Worm (Caenorhabditis elegans) whole organism, L4 larva: ENCODE results near the gene Y51H4A.937.

Source experiments
- F10B5.3 ChIP-seq: sonication (generic microtip); optimal IDR thresholded peaks from 2 replicates; lab custom pipeline; 2016; ENCODE audit warnings: mild to moderate bottlenecking, missing genetic modification characterization, missing compliant biosample characterization
- F26F4.8 ChIP-seq: fragments of 200-800 bp; sonication (Bioruptor generic); conservative IDR thresholded peaks from 2 replicates; pipeline ENCODE4 v1.3.6; 2022; ENCODE audit warnings: missing genetic modification characterization, missing compliant biosample characterization
- F37D6.2 ChIP-seq: sonication (generic microtip); optimal IDR thresholded peaks from 2 replicates; lab custom pipeline; 2016; ENCODE audit warnings: mild to moderate bottlenecking, missing genetic modification characterization, missing compliant biosample characterization
- F44E2.7 ChIP-seq: fragments of 200-800 bp; sonication (Bioruptor generic); IDR thresholded peaks from 2 replicates; pipeline ENCODE4 v2.1.2; 2022; ENCODE audit warnings: missing genetic modification characterization, missing compliant biosample characterization
- Y105C5A.15 ChIP-seq: fragments of 200-800 bp; sonication (Bioruptor generic); IDR thresholded peaks from 2 replicates; pipeline ENCODE4 v1.3.6; 2022; ENCODE audit warnings: missing genetic modification characterization, missing compliant biosample characterization
- Y48G9A.11 ChIP-seq: fragments of 200-800 bp; sonication (Bioruptor generic); IDR thresholded peaks from 2 replicates; pipeline ENCODE4 v1.3.6; 2022; ENCODE audit warnings: missing genetic modification reagents, missing genetic modification characterization, missing compliant biosample characterization
- Y5F2A.4 ChIP-seq: fragments of 200-800 bp; sonication (Bioruptor generic); optimal IDR thresholded peaks from 2 replicates; lab custom pipeline; 2018; ENCODE audit warnings: mild to moderate bottlenecking, missing genetic modification characterization, missing compliant biosample characterization
- ZK337.2 ChIP-seq: fragments of 200-800 bp; sonication (Bioruptor generic); IDR thresholded peaks from 2 replicates; pipeline ENCODE4 v1.3.6; 2022; ENCODE audit warnings: missing genetic modification reagents, missing genetic modification characterization, missing compliant biosample characterization
- aha-1 ChIP-seq: fragments of 150-350 bp; peaks from one replicate; lab custom pipeline; 2014; ENCODE audit warnings: missing biosample characterization, missing genetic modification characterization
- aly-2 ChIP-seq: sonication (generic microtip); optimal IDR thresholded peaks from 2 replicates; lab custom pipeline; 2018; ENCODE audit warnings: missing biosample characterization, missing genetic modification characterization
- arid-1 ChIP-seq: fragments of 200-800 bp; sonication (Bioruptor generic); conservative IDR thresholded peaks from 2 replicates; pipeline ENCODE4 v1.3.6; 2022; ENCODE audit warnings: missing genetic modification reagents, missing genetic modification characterization, missing compliant biosample characterization
- attf-4 ChIP-seq: sonication (generic microtip); optimal IDR thresholded peaks from 3 replicates; lab custom pipeline; 2017; ENCODE audit warnings: missing biosample characterization, missing genetic modification characterization
- ceh-44 ChIP-seq: fragments of 200-800 bp; sonication (Bioruptor generic); IDR thresholded peaks from 2 replicates; pipeline ENCODE4 v1.3.6; 2022; ENCODE audit warnings: missing genetic modification reagents, missing genetic modification characterization, missing compliant biosample characterization
- ceh-62 ChIP-seq: sonication (generic microtip); optimal IDR thresholded peaks from 2 replicates; lab custom pipeline; 2017; ENCODE audit warnings: missing biosample characterization, missing genetic modification characterization
- ctbp-1 ChIP-seq: fragments of 200-800 bp; sonication (Bioruptor generic); IDR thresholded peaks from 2 replicates; pipeline ENCODE4 v1.3.6; 2022; ENCODE audit warnings: missing genetic modification reagents, missing genetic modification characterization, missing compliant biosample characterization
- daf-16 ChIP-seq, 3 experiments: sonication (generic microtip); optimal IDR thresholded peaks; 2 replicates each; lab custom pipeline; 2016 to 2017; ENCODE audit warnings: missing genetic modification characterization in 3 of 3, missing genetic modification reagents in 3 of 3, mild to moderate bottlenecking in 2 of 3, missing compliant biosample characterization in 2 of 3, missing biosample characterization in 1 of 3, moderate library complexity in 1 of 3
- daf-8 ChIP-seq: fragments of 200-800 bp; sonication (Bioruptor generic); IDR thresholded peaks from 2 replicates; pipeline ENCODE4 v1.3.6; 2022; ENCODE audit warnings: missing genetic modification characterization, missing compliant biosample characterization
- dmd-6 ChIP-seq: fragments of 200-800 bp; sonication (Bioruptor generic); IDR thresholded peaks from 2 replicates; pipeline ENCODE4 v1.3.6; 2022; ENCODE audit warnings: missing genetic modification reagents, missing genetic modification characterization, missing compliant biosample characterization
- dmd-9 ChIP-seq: fragments of 200-800 bp; sonication (Bioruptor generic); IDR thresholded peaks from 2 replicates; pipeline ENCODE4 v1.3.6; 2022; ENCODE audit warnings: missing genetic modification reagents, missing genetic modification characterization, missing compliant biosample characterization
- duxl-1 ChIP-seq: sonication (generic microtip); optimal IDR thresholded peaks from 2 replicates; lab custom pipeline; 2016; ENCODE audit warnings: mild to moderate bottlenecking, missing genetic modification characterization, moderate library complexity, missing compliant biosample characterization; ENCODE audit not compliant: poor library complexity
- egl-27 ChIP-seq: sonication (generic microtip); optimal IDR thresholded peaks from 3 replicates; lab custom pipeline; 2017; ENCODE audit warnings: missing biosample characterization, missing genetic modification reagents, missing genetic modification characterization
- fkh-10 ChIP-seq: fragments of 150-350 bp; optimal IDR thresholded peaks from 2 replicates; lab custom pipeline; 2014; ENCODE audit warnings: missing biosample characterization, missing genetic modification reagents, missing genetic modification characterization
- gei-8 ChIP-seq: fragments of 200-800 bp; sonication (Bioruptor generic); optimal IDR thresholded peaks from 2 replicates; lab custom pipeline; 2018; ENCODE audit warnings: mild to moderate bottlenecking, missing genetic modification characterization, missing compliant biosample characterization
- hlh-30 ChIP-seq: sonication (generic microtip); optimal IDR thresholded peaks from 2 replicates; lab custom pipeline; 2017; ENCODE audit warnings: antibody characterized with exemption, mild to moderate bottlenecking, missing genetic modification characterization, missing compliant biosample characterization; ENCODE audit not compliant: insufficient read depth
- lin-1 ChIP-seq: fragments of 200-800 bp; sonication (Bioruptor generic); IDR thresholded peaks from 2 replicates; pipeline ENCODE4 v1.3.6; 2022; ENCODE audit warnings: missing genetic modification reagents, missing genetic modification characterization, missing compliant biosample characterization
- lin-13 ChIP-seq: fragments of 150-350 bp; optimal IDR thresholded peaks from 2 replicates; lab custom pipeline; 2014; ENCODE audit warnings: missing biosample characterization, missing genetic modification reagents, missing genetic modification characterization
- lin-15B ChIP-seq: fragments of 150-350 bp; sonication (generic microtip); optimal IDR thresholded peaks from 3 replicates; lab custom pipeline; 2014; ENCODE audit warnings: missing biosample characterization, missing genetic modification characterization
- lin-38 ChIP-seq: fragments of 200-800 bp; sonication (Bioruptor generic); IDR thresholded peaks from 2 replicates; pipeline ENCODE4 v1.3.6; 2022; ENCODE audit warnings: missing genetic modification reagents, missing genetic modification characterization, missing compliant biosample characterization
- lin-39 ChIP-seq: fragments of 150-350 bp; optimal IDR thresholded peaks from 2 replicates; lab custom pipeline; 2014; ENCODE audit warnings: missing biosample characterization, missing genetic modification reagents, missing genetic modification characterization
- lsy-2 ChIP-seq, 2 experiments: fragments of 150-350 bp in 1 of 2; sonication (generic microtip) in 1 of 2; optimal IDR thresholded peaks; 2 replicates each; lab custom pipeline; 2014 to 2017; ENCODE audit warnings: missing biosample characterization in 2 of 2, missing genetic modification characterization in 2 of 2
- madf-5 ChIP-seq, 2 experiments: fragments of 200-800 bp; sonication (Bioruptor generic); IDR thresholded peaks; 2 replicates each; pipeline ENCODE4 v1.3.6; 2022; ENCODE audit warnings: missing compliant biosample characterization in 2 of 2, missing genetic modification characterization in 2 of 2
- nhr-102 ChIP-seq: sonication (generic microtip); optimal IDR thresholded peaks from 2 replicates; lab custom pipeline; 2016; ENCODE audit warnings: mild to moderate bottlenecking, missing genetic modification characterization, moderate library complexity, missing compliant biosample characterization
- nhr-237 ChIP-seq: sonication (generic microtip); optimal IDR thresholded peaks from 2 replicates; lab custom pipeline; 2017; ENCODE audit warnings: missing biosample characterization, missing genetic modification characterization
- nhr-41 ChIP-seq: fragments of 200-800 bp; sonication (Bioruptor generic); IDR thresholded peaks from 2 replicates; pipeline ENCODE4 v1.3.6; 2022; ENCODE audit warnings: missing genetic modification reagents, missing genetic modification characterization, missing compliant biosample characterization
- nhr-42 ChIP-seq: fragments of 200-800 bp; sonication (Bioruptor generic); IDR thresholded peaks from 2 replicates; pipeline ENCODE4 v1.3.6; 2022; ENCODE audit warnings: missing genetic modification characterization, missing compliant biosample characterization
- nhr-6 ChIP-seq: fragments of 150-350 bp; optimal IDR thresholded peaks from 2 replicates; lab custom pipeline; 2014; ENCODE audit warnings: missing biosample characterization, missing genetic modification characterization
- nhr-77 ChIP-seq: fragments of 150-350 bp; optimal IDR thresholded peaks from 2 replicates; lab custom pipeline; 2014; ENCODE audit warnings: missing biosample characterization, missing genetic modification characterization
- pha-4 ChIP-seq, 2 experiments: fragments of 150-350 bp in 1 of 2; fragments of 200-800 bp in 1 of 2; sonication (Bioruptor generic) in 1 of 2; IDR thresholded peaks in 1 of 2; optimal IDR thresholded peaks in 1 of 2; 2 replicates each; pipeline versions ENCODE4 v1.3.6 to Lab custom; 2014 to 2022; ENCODE audit warnings: missing genetic modification characterization in 2 of 2, missing genetic modification reagents in 2 of 2, missing biosample characterization in 1 of 2, missing compliant biosample characterization in 1 of 2
- php-3 ChIP-seq: fragments of 200-800 bp; sonication (Bioruptor generic); IDR thresholded peaks from 2 replicates; pipeline ENCODE4 v1.3.6; 2022; ENCODE audit warnings: missing genetic modification reagents, missing genetic modification characterization, missing compliant biosample characterization
- pqm-1 ChIP-seq: sonication (generic microtip); optimal IDR thresholded peaks from 2 replicates; lab custom pipeline; 2017; ENCODE audit warnings: missing biosample characterization, missing genetic modification characterization
- sdz-12 ChIP-seq: fragments of 200-800 bp; sonication (Bioruptor generic); optimal IDR thresholded peaks from 2 replicates; lab custom pipeline; 2018; ENCODE audit warnings: mild to moderate bottlenecking, missing genetic modification characterization, missing compliant biosample characterization
- set-16 ChIP-seq: fragments of 200-800 bp; sonication (Bioruptor generic); IDR thresholded peaks from 2 replicates; pipeline ENCODE4 v1.3.6; 2022; ENCODE audit warnings: missing genetic modification reagents, missing genetic modification characterization, missing compliant biosample characterization
- snpc-1.2 ChIP-seq: fragments of 200-800 bp; sonication (Bioruptor generic); IDR thresholded peaks from 2 replicates; pipeline ENCODE4 v1.3.6; 2022; ENCODE audit warnings: missing genetic modification reagents, missing genetic modification characterization, missing compliant biosample characterization
- snpc-4 ChIP-seq: fragments of 150-350 bp; optimal IDR thresholded peaks from 2 replicates; lab custom pipeline; 2014; ENCODE audit warnings: missing biosample characterization, missing genetic modification characterization
- spr-3 ChIP-seq: fragments of 200-800 bp; sonication (Bioruptor generic); optimal IDR thresholded peaks from 2 replicates; lab custom pipeline; 2018; ENCODE audit warnings: mild to moderate bottlenecking, missing genetic modification characterization, missing compliant biosample characterization
- tra-1 ChIP-seq: fragments of 200-800 bp; sonication (Bioruptor generic); IDR thresholded peaks from 2 replicates; pipeline ENCODE4 v1.3.6; 2022; ENCODE audit warnings: missing genetic modification reagents, missing genetic modification characterization, missing compliant biosample characterization
- unc-62 ChIP-seq, 3 experiments: fragments of 150-350 bp in 1 of 3; sonication (generic microtip); optimal IDR thresholded peaks in 2 of 3; peaks in 1 of 3; 1 replicate in 1 of 3; 2 replicates in 2 of 3; lab custom pipeline; 2014 to 2017; ENCODE audit warnings: missing biosample characterization in 3 of 3, missing genetic modification characterization in 3 of 3, missing genetic modification reagents in 3 of 3, missing genotype in 1 of 3
- zag-1 ChIP-seq: fragments of 150-350 bp; optimal IDR thresholded peaks from 2 replicates; lab custom pipeline; 2014; ENCODE audit warnings: missing biosample characterization, missing genetic modification characterization
- zfp-3 ChIP-seq: fragments of 200-800 bp; sonication (Bioruptor generic); conservative IDR thresholded peaks from 2 replicates; pipeline ENCODE4 v1.3.6; 2022; ENCODE audit warnings: missing genetic modification reagents, missing genetic modification characterization, missing compliant biosample characterization
- zip-11 ChIP-seq: fragments of 200-800 bp; sonication (Bioruptor generic); IDR thresholded peaks from 2 replicates; pipeline ENCODE4 v1.3.6; 2022; ENCODE audit warnings: missing genetic modification characterization, missing compliant biosample characterization
- zip-2 ChIP-seq: fragments of 150-350 bp; optimal IDR thresholded peaks from 2 replicates; lab custom pipeline; 2014; ENCODE audit warnings: missing biosample characterization, missing genetic modification characterization

Y51H4A.937 gene

DNA sequence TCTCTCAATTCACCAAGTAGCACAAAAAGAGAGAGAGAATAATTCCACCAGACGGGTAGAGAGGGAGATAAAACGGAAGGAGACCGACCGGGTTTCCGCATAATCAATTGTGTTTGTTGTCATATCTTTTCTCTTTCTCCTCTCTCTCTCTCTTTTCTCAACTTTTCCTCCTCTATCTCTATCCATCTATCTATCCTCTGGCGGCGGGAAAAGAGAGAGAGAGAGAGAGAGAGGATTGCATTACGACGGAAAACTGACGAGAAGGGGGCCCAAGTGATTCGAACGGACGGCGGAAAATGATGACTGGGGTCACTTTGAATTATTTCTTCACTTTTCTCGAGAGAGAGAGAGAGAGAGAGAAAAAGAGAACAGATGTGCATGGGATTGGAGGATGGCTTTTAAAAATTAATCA, 30.4 kb upstream of the Y51H4A.937 start (continued):
- TF ChIP-seq lin-15B (no peak), fkh-10 (GFP tag; lab: Kevin White, UChicago) (no peak), sdz-12 (no peak), lin-1 (no peak), ctbp-1 (GFP tag; lab: Robert Waterston, UW) (peak; percentile 56; the same call in 1 of the 2 replicates), pha-4 (GFP tag; IDR thresholded peaks at IDR 0.05; lab: Robert Waterston, UW) (no peak), pha-4 (tag; optimal IDR thresholded peaks at IDR 0.05; lab: Kevin White, UChicago) (no peak), dmd-9 (no peak), ceh-44 (GFP tag; lab: Robert Waterston, UW) (no peak), zfp-3 (GFP tag; lab: Robert Waterston, UW) (no peak), Y48G9A.11 (GFP tag; lab: Robert Waterston, UW) (no peak), php-3 (GFP tag; lab: Robert Waterston, UW) (no peak), snpc-1.2 (GFP tag; lab: Robert Waterston, UW) (no peak), dmd-6 (GFP tag; lab: Robert Waterston, UW) (no peak), duxl-1 (tag; lab: Kevin White, UChicago) (no peak), zip-2 (tag; lab: Kevin White, UChicago) (no peak), gei-8 (no peak), aly-2 (no peak), aha-1 (tag; lab: Kevin White, UChicago) (peak; percentile 98), daf-8 (GFP tag; lab: Robert Waterston, UW) (no peak), ZK337.2 (GFP tag; lab: Robert Waterston, UW) (no peak), nhr-42 (GFP tag; lab: Robert Waterston, UW) (no peak), daf-16 (GFP tag; optimal IDR thresholded peaks at IDR 0.05; lab: Kevin White, UChicago) (peak in 1 of 2 experiments; percentile 84), daf-16 (tag; optimal IDR thresholded peaks at IDR 0.05; lab: Kevin White, UChicago) (no peak), F10B5.3 (tag; lab: Kevin White, UChicago) (no peak), nhr-102 (tag; lab: Kevin White, UChicago) (no peak), set-16 (peak; percentile 40; the same call in 1 of the 2 replicates), hlh-30 (peak; percentile 50), unc-62 (GFP tag; optimal IDR thresholded peaks at IDR 0.05 in 1 of 2; lab: Kevin White, UChicago) (peak in 1 of 2 experiments; percentile 97), unc-62 (tag; optimal IDR thresholded peaks at IDR 0.05; lab: Kevin White, UChicago) (no peak), Y5F2A.4 (no peak), attf-4 (tag; lab: Kevin White, UChicago) (no peak), tra-1 (GFP tag; lab: Robert Waterston, UW) (no peak), nhr-77 (no peak), arid-1 (GFP tag; lab: Robert Waterston, UW) (no peak), lin-39 (tag; lab: Kevin White, UChicago) (no peak), F44E2.7 (GFP tag; lab: Robert Waterston, UW) (no peak), ceh-62 (tag; lab: Kevin White, UChicago) (no peak), F37D6.2 (peak; percentile 21), nhr-237 (tag; lab: Kevin White, UChicago) (no peak), pqm-1 (tag; lab: Kevin White, UChicago) (no peak), nhr-6 (tag; lab: Kevin White, UChicago) (no peak), nhr-41 (GFP tag; lab: Robert Waterston, UW) (no peak), lin-13 (GFP tag; lab: Kevin White, UChicago) (no peak), lin-38 (0 out of 2 replicates have a peak, but pooled peaks have one; percentile 12), snpc-4 (tag; lab: Kevin White, UChicago) (no peak), zag-1 (tag; lab: Kevin White, UChicago) (no peak), madf-5 (GFP tag; IDR thresholded peaks at IDR 0.05; lab: Robert Waterston, UW) (no peak), F26F4.8 (no peak), zip-11 (GFP tag; lab: Robert Waterston, UW) (no peak), lsy-2 (tag; optimal IDR thresholded peaks at IDR 0.05; lab: Kevin White, UChicago) (peak in 1 of 2 experiments; percentile 69), spr-3 (GFP tag; lab: Kevin White, UChicago) (no peak), egl-27 (no peak), Y105C5A.15 (GFP tag; lab: Robert Waterston, UW) (no peak)
